Worm (Caenorhabditis elegans): ENCODE measurements around the gene vgln-1.
A peak's percentile ranks its signal among the peaks of the same experiment; 100 is the strongest.

Gene vgln-1

DNA sequence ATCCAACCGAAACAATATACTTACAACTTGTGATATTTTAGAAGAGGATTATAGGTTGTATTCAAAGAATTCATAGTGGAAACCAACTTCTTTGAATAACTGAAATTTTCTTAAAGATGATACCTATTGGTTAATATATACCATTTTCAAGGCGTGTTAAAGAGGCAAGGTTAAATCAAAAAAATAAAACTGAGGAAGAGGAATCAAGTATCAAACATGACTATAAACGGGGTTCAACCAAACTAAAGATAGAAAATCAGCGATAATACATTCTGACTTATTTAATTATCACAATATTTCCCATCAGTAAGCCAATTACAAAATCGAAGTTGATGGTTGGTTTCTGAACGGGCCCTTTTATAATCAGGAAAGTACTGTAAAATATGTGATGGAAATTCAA, 29.5 kb downstream of the vgln-1 start, which contains the start of gene chil-3:
Gene chil-3, minus strand, starts transcription at position 101 of the 400 bp plus-strand sequence.
- TF ChIP-seq hlh-13 (GFP tag; optimal IDR thresholded peaks at IDR 0.05) = no peak
- peak; percentile 48 for TF ChIP-seq nhr-11 (tag; optimal IDR thresholded peaks at IDR 0.05)

DNA sequence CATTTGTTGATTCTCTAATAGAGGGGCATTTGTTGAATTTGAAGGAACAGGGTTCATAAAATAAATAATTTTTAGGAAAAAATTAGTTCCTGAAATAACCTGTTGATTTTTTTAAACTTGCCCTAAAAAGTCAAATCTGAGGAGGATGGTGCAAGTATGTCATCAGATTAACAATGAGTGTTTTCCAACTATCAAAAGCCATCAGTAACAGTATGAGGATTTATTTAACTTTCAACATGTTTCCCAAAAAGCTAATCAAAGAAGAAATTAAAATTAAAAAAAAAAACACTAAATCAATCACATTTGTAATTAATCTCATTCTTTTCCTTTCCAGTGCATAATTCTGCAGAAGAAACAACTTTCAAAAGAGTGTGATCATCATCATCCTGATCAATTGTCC, 31.3 kb downstream of the vgln-1 start, which contains the start of gene chil-5:
Gene chil-5, minus strand, starts transcription at position 101 of the 400 bp plus-strand sequence.
- no peak for TF ChIP-seq mec-3 (tag; optimal IDR thresholded peaks at IDR 0.05; ENCODE audit: borderline replicate concordance)

ce11 chrII:9857791-9858190, 33.1 kb downstream of the vgln-1 start, which contains the start of gene chil-6:
chil-6 (minus strand) TSS chrII:9857891.
- TF ChIP-seq Y22D7AL.16 (tag; optimal IDR thresholded peaks at IDR 0.05) (no peak), ama-1 (optimal IDR thresholded peaks at IDR 0.05) (no peak), ref-2 (tag; optimal IDR thresholded peaks at IDR 0.05) (no peak), ahr-1 (tag; optimal IDR thresholded peaks at IDR 0.05) (no peak), ceh-2 (tag; optimal IDR thresholded peaks at IDR 0.05) (no peak), madf-2 (tag; optimal IDR thresholded peaks at IDR 0.05) (no peak), ceh-19 (GFP tag; optimal IDR thresholded peaks at IDR 0.05) (no peak), fkh-10 (GFP tag; optimal IDR thresholded peaks at IDR 0.05) (no peak), unc-42 (tag; optimal IDR thresholded peaks at IDR 0.05) (no peak)

DNA sequence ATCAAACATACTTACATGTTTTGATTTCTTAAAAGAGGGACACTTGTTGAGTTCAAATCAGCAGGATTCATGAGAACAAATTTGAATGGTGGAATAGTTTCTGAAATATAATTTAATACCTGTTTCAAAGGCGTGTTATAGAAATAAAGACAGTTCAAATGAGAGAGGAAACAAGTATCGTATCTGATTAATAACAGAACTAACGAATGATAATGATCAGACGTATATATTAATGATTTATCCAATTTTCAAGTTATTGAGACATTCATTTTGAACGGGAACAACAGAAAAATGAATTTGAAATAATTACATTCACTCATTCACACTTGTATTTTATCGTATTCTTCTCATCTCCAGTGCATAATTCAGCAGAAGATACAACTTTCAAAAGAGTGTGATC, 35.3 kb downstream of the vgln-1 start, which contains the start of gene chil-4:
Gene chil-4, minus strand, starts transcription at position 101 of the 400 bp plus-strand sequence.
- TF ChIP-seq pag-3 (tag; optimal IDR thresholded peaks at IDR 0.05; ENCODE audit: borderline replicate concordance) (no peak), ttx-3 (tag; optimal IDR thresholded peaks at IDR 0.05) (no peak), madf-2 (tag; optimal IDR thresholded peaks at IDR 0.05) (no peak), dve-1 (tag; optimal IDR thresholded peaks at IDR 0.05) (no peak), fkh-6 (tag; optimal IDR thresholded peaks at IDR 0.05) (no peak), lim-6 (tag; optimal IDR thresholded peaks at IDR 0.05) (no peak), ceh-48 (tag; optimal IDR thresholded peaks at IDR 0.05) (no peak), ets-4 (tag; optimal IDR thresholded peaks at IDR 0.05) (no peak), rnt-1 (tag; optimal IDR thresholded peaks at IDR 0.05) (no peak), K02D7.2 (tag; optimal IDR thresholded peaks at IDR 0.05) (no peak), odd-2 (tag; optimal IDR thresholded peaks at IDR 0.05) (no peak), pros-1 (tag; optimal IDR thresholded peaks at IDR 0.05) (no peak), ceh-30 (tag; optimal IDR thresholded peaks at IDR 0.05) (no peak), zip-5 (tag; optimal IDR thresholded peaks at IDR 0.05) (no peak), nfya-1 (tag; optimal IDR thresholded peaks at IDR 0.05) (no peak), ceh-18 (tag; optimal IDR thresholded peaks at IDR 0.05) (no peak), fkh-10 (GFP tag; optimal IDR thresholded peaks at IDR 0.05) (no peak), ztf-16 (tag; optimal IDR thresholded peaks at IDR 0.05) (no peak), elt-4 (tag; optimal IDR thresholded peaks at IDR 0.05) (no peak), dmd-4 (tag; optimal IDR thresholded peaks at IDR 0.05; ENCODE audit: borderline replicate concordance) (no peak)

DNA sequence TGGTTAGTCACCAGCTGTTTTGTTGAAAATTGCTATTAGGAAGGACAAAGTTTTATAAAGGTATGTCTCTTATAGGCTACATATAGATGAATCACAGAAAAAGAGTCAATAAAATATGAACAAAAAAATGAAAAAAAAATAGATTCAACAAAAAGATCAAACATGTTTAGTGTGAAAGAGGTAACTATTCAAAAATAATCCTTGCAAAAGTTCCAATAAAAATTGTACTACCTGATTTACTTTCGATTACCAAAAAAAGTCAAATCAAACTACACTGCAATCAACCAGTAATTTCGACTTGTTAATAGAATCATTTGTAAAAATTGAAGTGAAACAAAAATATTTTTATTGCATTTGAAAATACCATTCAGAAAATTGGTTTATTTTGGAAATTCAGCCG, 39.9 kb downstream of the vgln-1 start, which contains the start of gene ZK938.10:
Gene ZK938.10, minus strand, starts transcription at position 101 of the 400 bp plus-strand sequence.
- TF ChIP-seq elt-4 (tag; optimal IDR thresholded peaks at IDR 0.05) (no peak), hlh-13 (GFP tag; optimal IDR thresholded peaks at IDR 0.05) (no peak), gmeb-2 (tag; optimal IDR thresholded peaks at IDR 0.05) (no peak), pat-9 (tag; optimal IDR thresholded peaks at IDR 0.05) (no peak), madf-2 (tag; optimal IDR thresholded peaks at IDR 0.05) (no peak), C38D4.7 (GFP tag; optimal IDR thresholded peaks at IDR 0.05) (no peak), hlh-15 (tag; optimal IDR thresholded peaks at IDR 0.05) (no peak), ceh-19 (GFP tag; optimal IDR thresholded peaks at IDR 0.05) (no peak), pros-1 (tag; optimal IDR thresholded peaks at IDR 0.05) (no peak), Y22D7AL.16 (tag; optimal IDR thresholded peaks at IDR 0.05) (no peak), ceh-2 (tag; optimal IDR thresholded peaks at IDR 0.05) (no peak), ceh-24 (tag; optimal IDR thresholded peaks at IDR 0.05) (no peak), zip-5 (tag; optimal IDR thresholded peaks at IDR 0.05) (no peak), ceh-14 (tag; optimal IDR thresholded peaks at IDR 0.05) (no peak), K02D7.2 (tag; optimal IDR thresholded peaks at IDR 0.05) (no peak), fkh-10 (GFP tag; optimal IDR thresholded peaks at IDR 0.05) (no peak), pha-2 (tag; optimal IDR thresholded peaks at IDR 0.05) (no peak), odd-2 (tag; optimal IDR thresholded peaks at IDR 0.05) (no peak), eyg-1 (tag; optimal IDR thresholded peaks at IDR 0.05) (no peak), syd-9 (tag; optimal IDR thresholded peaks at IDR 0.05) (no peak)

Data from whole organism, late embryonic.